Worm (Caenorhabditis elegans): ENCODE results near the gene F13A7.14.

Gene F13A7.14

DNA sequence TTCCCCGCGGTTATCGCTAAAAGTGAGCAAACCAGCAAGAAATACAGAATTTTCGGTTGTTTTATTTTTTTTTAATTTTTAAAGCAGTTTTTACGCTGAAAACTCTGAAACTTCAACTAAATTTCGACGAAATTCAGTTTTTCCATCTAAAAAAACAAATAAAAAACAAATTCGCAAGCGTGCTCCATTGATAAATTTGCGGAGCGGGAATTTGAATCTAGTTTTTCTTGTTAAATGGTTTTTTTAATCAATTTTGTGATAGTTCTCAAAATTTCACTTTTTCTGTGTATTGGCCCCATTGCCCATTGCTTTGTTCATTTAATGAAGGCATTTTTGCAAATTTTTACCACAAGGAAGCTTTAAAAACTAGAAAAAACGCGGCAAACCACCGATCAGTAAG, 44.9 kb upstream of the F13A7.14 start (continued):
- TF ChIP-seq D2030.7 (GFP tag; IDR thresholded peaks at IDR 0.05) = peak; percentile 61
- TF ChIP-seq nfya-2 (GFP tag; IDR thresholded peaks at IDR 0.05) = no peak
- TF ChIP-seq C06A6.2 (GFP tag; conservative IDR thresholded peaks at IDR 0.05) = no peak
- no peak for TF ChIP-seq snpc-4 (GFP tag; optimal IDR thresholded peaks at IDR 0.05)
- no peak for TF ChIP-seq snpc-4 (tag; optimal IDR thresholded peaks at IDR 0.05)
- peak; percentile 13 for TF ChIP-seq tbp1 (GFP tag; optimal IDR thresholded peaks at IDR 0.05)
- no peak for TF ChIP-seq xnd-1 (tag; optimal IDR thresholded peaks at IDR 0.05)
- TF ChIP-seq ztf-6 (GFP tag; IDR thresholded peaks at IDR 0.05) = no peak
- no peak for TF ChIP-seq Y53F4B.3 (GFP tag; IDR thresholded peaks at IDR 0.05)
- TF ChIP-seq dpl-1 (GFP tag; optimal IDR thresholded peaks at IDR 0.05) = peak; percentile 74
- no peak for TF ChIP-seq zim-3 (tag; optimal IDR thresholded peaks at IDR 0.05)
- TF ChIP-seq repo-1 (tag; optimal IDR thresholded peaks at IDR 0.05) = no peak
- TF ChIP-seq T26A5.8 (tag; optimal IDR thresholded peaks at IDR 0.05) = no peak
- TF ChIP-seq him-1 (tag; optimal IDR thresholded peaks at IDR 0.05) = no peak
- no peak for TF ChIP-seq B0261.1 (tag; optimal IDR thresholded peaks at IDR 0.05)
- TF ChIP-seq cebp-2 (GFP tag; IDR thresholded peaks at IDR 0.05) = no peak
- TF ChIP-seq ZK185.1 (tag; optimal IDR thresholded peaks at IDR 0.05; ENCODE audit: poor library complexity, severe bottlenecking) = no peak
- TF ChIP-seq ztf-18 (tag; optimal IDR thresholded peaks at IDR 0.05) = no peak
- no peak for TF ChIP-seq Y53G8AR.9 (GFP tag; conservative IDR thresholded peaks at IDR 0.05)
- no peak for TF ChIP-seq lin-35 (GFP tag; optimal IDR thresholded peaks at IDR 0.05)
- TF ChIP-seq let-526 (GFP tag; IDR thresholded peaks at IDR 0.05) = no peak
- no peak for TF ChIP-seq hsf-1 (GFP tag; IDR thresholded peaks at IDR 0.05)
- TF ChIP-seq madf-3 (GFP tag; IDR thresholded peaks at IDR 0.05) = no peak
- TF ChIP-seq sea-2 (GFP tag; IDR thresholded peaks at IDR 0.05) = no peak
- TF ChIP-seq chd-7 (tag; optimal IDR thresholded peaks at IDR 0.05) = no peak
- no peak for TF ChIP-seq aptf-2 (GFP tag; conservative IDR thresholded peaks at IDR 0.05)
- TF ChIP-seq F33H1.4 (GFP tag; IDR thresholded peaks at IDR 0.05) = no peak
- no peak for TF ChIP-seq B0035.1 (tag; optimal IDR thresholded peaks at IDR 0.05)
- no peak for TF ChIP-seq nhr-120 (GFP tag; IDR thresholded peaks at IDR 0.05)
- TF ChIP-seq pbrm-1 (GFP tag; IDR thresholded peaks at IDR 0.05) = 0 out of 2 replicates have a peak, but pooled peaks have one; percentile 38
- peak; percentile 87 for TF ChIP-seq lin-54 (GFP tag; optimal IDR thresholded peaks at IDR 0.05)
- no peak for TF ChIP-seq B0019.2 (GFP tag; conservative IDR thresholded peaks at IDR 0.05)
- TF ChIP-seq let-607 (tag; optimal IDR thresholded peaks at IDR 0.05) = no peak
- TF ChIP-seq hmg-1.2 (GFP tag; IDR thresholded peaks at IDR 0.05) = no peak
- no peak for TF ChIP-seq ceh-100 (GFP tag; IDR thresholded peaks at IDR 0.05)
- no peak for TF ChIP-seq pha-4 (tag; optimal IDR thresholded peaks at IDR 0.05)

DNA sequence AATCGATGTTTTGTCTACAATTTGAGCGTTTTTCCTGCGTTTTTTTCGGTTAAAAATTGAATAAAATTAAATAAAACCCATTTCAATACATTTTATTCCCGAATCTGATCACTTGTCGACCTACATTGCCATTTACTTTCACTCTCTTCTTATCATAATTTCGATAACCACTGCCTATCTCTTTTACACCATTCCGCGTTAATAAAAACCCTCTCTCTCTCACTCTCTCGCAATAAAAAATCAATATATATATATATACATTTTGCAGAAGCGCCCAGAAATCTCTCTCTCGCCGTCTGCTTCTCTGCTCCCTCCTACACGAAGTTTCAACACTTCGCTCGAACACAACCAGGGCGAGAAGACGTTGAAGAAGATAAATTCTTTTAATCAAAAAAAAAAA, 44.4 kb upstream of the F13A7.14 start, which contains the start of gene pptr-1:
Gene pptr-1, plus strand, starts transcription at position 269 of the 400 bp plus-strand sequence.
- TF ChIP-seq aptf-3 (GFP tag; IDR thresholded peaks at IDR 0.05) (no peak), nfyb-1 (GFP tag; IDR thresholded peaks at IDR 0.05) (no peak), lsy-27 (tag; optimal IDR thresholded peaks at IDR 0.05; ENCODE audit: borderline replicate concordance, insufficient read depth) (no peak), gei-17 (GFP tag; optimal IDR thresholded peaks at IDR 0.05) (no peak), ets-4 (GFP tag; optimal IDR thresholded peaks at IDR 0.05) (no peak), bed-1 (GFP tag; IDR thresholded peaks at IDR 0.05) (no peak), attf-3 (GFP tag; conservative IDR thresholded peaks at IDR 0.05) (no peak), lin-40 (tag; optimal IDR thresholded peaks at IDR 0.05) (peak; percentile 20), hmg-1.2 (GFP tag; IDR thresholded peaks at IDR 0.05) (peak; percentile 32; the same call in 1 of the 2 replicates), sptf-2 (GFP tag; optimal IDR thresholded peaks at IDR 0.05) (no peak), T07F8.4 (tag; optimal IDR thresholded peaks at IDR 0.05) (no peak), Y56A3A.18 (GFP tag; IDR thresholded peaks at IDR 0.05) (0 out of 2 replicates have a peak, but pooled peaks have one; percentile 12), snpc-1.3 (tag; optimal IDR thresholded peaks at IDR 0.05; ENCODE audit: insufficient read depth) (no peak), B0261.1 (tag; optimal IDR thresholded peaks at IDR 0.05) (no peak), cebp-1 (GFP tag; IDR thresholded peaks at IDR 0.05) (no peak), cebp-1 (tag; optimal IDR thresholded peaks at IDR 0.05) (peak; percentile 4), snpc-4 (GFP tag; optimal IDR thresholded peaks at IDR 0.05) (no peak), snpc-4 (tag; optimal IDR thresholded peaks at IDR 0.05) (no peak), madf-3 (GFP tag; IDR thresholded peaks at IDR 0.05) (no peak)

Data from whole organism, young adult.